Fruit fly (Drosophila melanogaster) whole organism, embryonic: Measurements from ENCODE around the gene CG43322.

ENCODE experiments used
- Atf3 ChIP-seq: fragments of 200-800 bp; sonication (Bioruptor generic); optimal IDR thresholded peaks from 3 replicates; lab custom pipeline; 2016; ENCODE audit warnings: missing biosample characterization, missing genetic modification characterization
- CG10147 ChIP-seq: fragments of 200-800 bp; sonication (Bioruptor generic); optimal IDR thresholded peaks from 2 replicates; lab custom pipeline; 2019; ENCODE audit warnings: missing biosample characterization, mild to moderate bottlenecking, missing genetic modification characterization, moderate library complexity
- CG10431 ChIP-seq: fragments of 200-800 bp; sonication (Bioruptor generic); optimal IDR thresholded peaks from 3 replicates; lab custom pipeline; 2018; ENCODE audit warnings: missing biosample characterization, mild to moderate bottlenecking, missing genetic modification characterization
- CG10654 ChIP-seq: fragments of 200-800 bp; sonication (Bioruptor generic); optimal IDR thresholded peaks from 2 replicates; lab custom pipeline; 2016; ENCODE audit warnings: missing biosample characterization, missing genetic modification characterization
- CG11085 ChIP-seq: fragments of 200-800 bp; sonication (Bioruptor generic); IDR thresholded peaks from 2 replicates; pipeline ENCODE4 v1.3.6; 2022; ENCODE audit warnings: missing biosample characterization, missing genetic modification characterization
- CG11247 ChIP-seq: fragments of 200-800 bp; sonication (Bioruptor generic); IDR thresholded peaks from 2 replicates; pipeline ENCODE4 v1.3.6; 2022; ENCODE audit warnings: missing biosample characterization, missing genetic modification characterization
- CG11398 ChIP-seq: fragments of 200-800 bp; sonication (Bioruptor generic); optimal IDR thresholded peaks from 2 replicates; lab custom pipeline; 2016; ENCODE audit warnings: missing biosample characterization, missing genetic modification characterization
- CG11456 ChIP-seq: fragments of 200-800 bp; sonication (Bioruptor generic); IDR thresholded peaks from 3 replicates; pipeline ENCODE4 v1.3.6; 2022; ENCODE audit warnings: missing biosample characterization, missing genetic modification characterization
- CG11560 ChIP-seq: fragments of 200-800 bp; sonication (Bioruptor generic); IDR thresholded peaks from 3 replicates; pipeline ENCODE4 v1.3.6; 2022; ENCODE audit warnings: missing biosample characterization, missing genetic modification characterization
- CG11695 ChIP-seq: fragments of 200-800 bp; sonication (Bioruptor generic); IDR thresholded peaks from 3 replicates; pipeline ENCODE4 v1.3.6; 2022; ENCODE audit warnings: missing biosample characterization, missing genetic modification characterization
- CG13296 ChIP-seq: fragments of 200-800 bp; sonication (Bioruptor generic); optimal IDR thresholded peaks from 3 replicates; lab custom pipeline; 2018; ENCODE audit warnings: missing biosample characterization, mild to moderate bottlenecking, missing genetic modification characterization
- CG15479 ChIP-seq: fragments of 200-800 bp; sonication (Bioruptor generic); optimal IDR thresholded peaks from 3 replicates; lab custom pipeline; 2019; ENCODE audit warnings: missing biosample characterization, mild to moderate bottlenecking, missing genetic modification characterization, moderate library complexity
- CG2116 ChIP-seq: fragments of 200-800 bp; sonication (Bioruptor generic); optimal IDR thresholded peaks from 3 replicates; lab custom pipeline; 2018; ENCODE audit warnings: missing biosample characterization, mild to moderate bottlenecking, missing genetic modification characterization
- CG2129 ChIP-seq: fragments of 200-800 bp; sonication (Bioruptor generic); IDR thresholded peaks from 2 replicates; pipeline ENCODE4 v1.3.6; 2022; ENCODE audit warnings: missing biosample characterization, missing genetic modification characterization; ENCODE audit not compliant: partially characterized antibody
- CG2712 ChIP-seq: fragments of 200-800 bp; optimal IDR thresholded peaks from 3 replicates; lab custom pipeline; 2019; ENCODE audit warnings: missing biosample characterization, mild to moderate bottlenecking, missing genetic modification characterization, moderate library complexity
- CG30403 ChIP-seq: fragments of 200-800 bp; sonication (Bioruptor generic); optimal IDR thresholded peaks from 3 replicates; lab custom pipeline; 2016; ENCODE audit warnings: missing biosample characterization, missing genetic modification characterization
- CG30431 ChIP-seq: fragments of 200-800 bp; sonication (Bioruptor generic); optimal IDR thresholded peaks from 2 replicates; lab custom pipeline; 2017; ENCODE audit warnings: missing biosample characterization, missing genetic modification characterization
- CG3065 ChIP-seq: fragments of 200-800 bp; sonication (Bioruptor generic); optimal IDR thresholded peaks from 2 replicates; lab custom pipeline; 2016; ENCODE audit warnings: missing biosample characterization, missing genetic modification characterization
- CG34224 ChIP-seq: fragments of 200-800 bp; sonication (Bioruptor generic); IDR thresholded peaks from 3 replicates; pipeline ENCODE4 v1.3.6; 2022; ENCODE audit warnings: missing biosample characterization, missing genetic modification characterization; ENCODE audit not compliant: partially characterized antibody
- CG34422 ChIP-seq: fragments of 200-800 bp; sonication (Bioruptor generic); IDR thresholded peaks from 3 replicates; pipeline ENCODE4 v1.3.6; 2022; ENCODE audit warnings: missing biosample characterization, missing genetic modification characterization
- CG7839 ChIP-seq: fragments of 200-800 bp; sonication (Bioruptor generic); optimal IDR thresholded peaks from 3 replicates; lab custom pipeline; 2018; ENCODE audit warnings: missing biosample characterization, mild to moderate bottlenecking, missing genetic modification characterization, moderate library complexity
- CG8281 ChIP-seq: fragments of 200-800 bp; sonication (Bioruptor generic); optimal IDR thresholded peaks from 2 replicates; lab custom pipeline; 2018; ENCODE audit warnings: missing biosample characterization, mild to moderate bottlenecking, missing genetic modification characterization, moderate library complexity
- CG9437 ChIP-seq: fragments of 200-800 bp; sonication (Bioruptor generic); optimal IDR thresholded peaks from 2 replicates; lab custom pipeline; 2018; ENCODE audit warnings: missing biosample characterization, mild to moderate bottlenecking, missing genetic modification characterization
- Dek ChIP-seq: fragments of 200-800 bp; sonication (Bioruptor generic); optimal IDR thresholded peaks from 3 replicates; lab custom pipeline; 2019; ENCODE audit warnings: missing biosample characterization, mild to moderate bottlenecking, missing genetic modification characterization, moderate library complexity
- Dll ChIP-seq: fragments of 200-800 bp; sonication (Bioruptor generic); IDR thresholded peaks from 4 replicates; pipeline ENCODE4 v1.3.6; 2022; ENCODE audit warnings: missing biosample characterization, missing genetic modification characterization; ENCODE audit not compliant: partially characterized antibody
- Fer3 ChIP-seq: fragments of 200-800 bp; sonication (Bioruptor generic); optimal IDR thresholded peaks from 2 replicates; lab custom pipeline; 2018; ENCODE audit warnings: missing biosample characterization, mild to moderate bottlenecking, missing genetic modification characterization, moderate library complexity
- HLHmδ ChIP-seq: fragments of 200-800 bp; sonication (Bioruptor generic); optimal IDR thresholded peaks from 2 replicates; lab custom pipeline; 2018; ENCODE audit warnings: missing biosample characterization, mild to moderate bottlenecking, missing genetic modification characterization, moderate library complexity
- Hand ChIP-seq: fragments of 200-800 bp; sonication (Bioruptor generic); optimal IDR thresholded peaks from 2 replicates; lab custom pipeline; 2017; ENCODE audit warnings: mild to moderate bottlenecking, missing biosample characterization, missing genetic modification reagents, missing genetic modification characterization
- Hr39 ChIP-seq: fragments of >200 bp; optimal IDR thresholded peaks from 2 replicates; lab custom pipeline; 2017
- MTF-1 ChIP-seq: fragments of 200-800 bp; sonication (Bioruptor generic); optimal IDR thresholded peaks from 2 replicates; lab custom pipeline; 2018; ENCODE audit warnings: missing biosample characterization, mild to moderate bottlenecking, missing genetic modification characterization, borderline replicate concordance
- Mes4 ChIP-seq: fragments of 200-800 bp; sonication (Bioruptor generic); optimal IDR thresholded peaks from 2 replicates; lab custom pipeline; 2016; ENCODE audit warnings: missing biosample characterization, missing genetic modification characterization
- Oaz ChIP-seq: fragments of 200-800 bp; sonication (Bioruptor generic); IDR thresholded peaks from 2 replicates; pipeline ENCODE4 v1.3.6; 2022; ENCODE audit warnings: missing biosample characterization, missing genetic modification characterization
- PHDP ChIP-seq: fragments of 200-800 bp; sonication (Bioruptor generic); optimal IDR thresholded peaks from 3 replicates; lab custom pipeline; 2018; ENCODE audit warnings: missing biosample characterization, mild to moderate bottlenecking, missing genetic modification characterization, moderate library complexity
- Pdp1 ChIP-seq, 2 experiments: fragments of 200-800 bp; sonication (Bioruptor generic); optimal IDR thresholded peaks; 3 replicates each; lab custom pipeline; 2016; ENCODE audit warnings: missing biosample characterization in 2 of 2, missing genetic modification characterization in 2 of 2, mild to moderate bottlenecking in 1 of 2, moderate library complexity in 1 of 2
- Sox102F ChIP-seq: fragments of 200-800 bp; sonication (Bioruptor generic); optimal IDR thresholded peaks from 2 replicates; lab custom pipeline; 2018; ENCODE audit warnings: missing biosample characterization, mild to moderate bottlenecking, missing genetic modification characterization, moderate library complexity
- Sry-δ ChIP-seq: fragments of 200-800 bp; sonication (Bioruptor generic); optimal IDR thresholded peaks from 2 replicates; lab custom pipeline; 2016; ENCODE audit warnings: missing biosample characterization, missing genetic modification characterization
- Taf1 ChIP-seq: fragments of 200-800 bp; sonication (Bioruptor generic); IDR thresholded peaks from 2 replicates; pipeline ENCODE4 v1.3.6; 2022; ENCODE audit warnings: missing biosample characterization, missing genetic modification characterization
- bowl ChIP-seq: fragments of 200-800 bp; sonication (Bioruptor generic); IDR thresholded peaks from 2 replicates; pipeline ENCODE4 v1.3.6; 2022; ENCODE audit warnings: missing biosample characterization, missing genetic modification characterization
- chif ChIP-seq, 2 experiments: fragments of 200-800 bp; sonication (Bioruptor generic); optimal IDR thresholded peaks; 3 replicates each; lab custom pipeline; 2016; ENCODE audit warnings: missing biosample characterization in 2 of 2, missing genetic modification characterization in 2 of 2
- dati ChIP-seq: fragments of 200-800 bp; sonication (Bioruptor generic); IDR thresholded peaks from 2 replicates; pipeline ENCODE4 v1.3.6; 2022; ENCODE audit warnings: missing biosample characterization, missing genetic modification characterization
- dysf ChIP-seq: fragments of 200-800 bp; sonication (Bioruptor generic); IDR thresholded peaks from 3 replicates; pipeline ENCODE4 v1.3.6; 2022; ENCODE audit warnings: missing biosample characterization, missing genetic modification characterization
- grn ChIP-seq: fragments of 200-800 bp; sonication (Bioruptor generic); optimal IDR thresholded peaks from 3 replicates; lab custom pipeline; 2017; ENCODE audit warnings: missing biosample characterization, missing genetic modification characterization
- gsb-n ChIP-seq: fragments of 200-800 bp; sonication (Bioruptor generic); optimal IDR thresholded peaks from 3 replicates; lab custom pipeline; 2018; ENCODE audit warnings: missing biosample characterization, mild to moderate bottlenecking, missing genetic modification characterization
- jumu ChIP-seq: fragments of 200-800 bp; sonication (Bioruptor generic); optimal IDR thresholded peaks from 3 replicates; lab custom pipeline; 2016; ENCODE audit warnings: missing biosample characterization, missing genetic modification characterization
- kni ChIP-seq: fragments of 200-800 bp; sonication (Bioruptor generic); optimal IDR thresholded peaks from 3 replicates; lab custom pipeline; 2017; ENCODE audit warnings: mild to moderate bottlenecking, missing biosample characterization, missing genetic modification reagents, missing genetic modification characterization
- nerfin-2 ChIP-seq: fragments of 200-800 bp; sonication (Bioruptor generic); IDR thresholded peaks from 2 replicates; pipeline ENCODE4 v1.3.6; 2022; ENCODE audit warnings: missing biosample characterization, missing genetic modification characterization; ENCODE audit not compliant: partially characterized antibody
- pnt ChIP-seq: fragments of 200-800 bp; sonication (Bioruptor generic); optimal IDR thresholded peaks from 3 replicates; lab custom pipeline; 2016; ENCODE audit warnings: missing biosample characterization, missing genetic modification characterization
- scrt ChIP-seq: fragments of 200-800 bp; sonication (Bioruptor generic); optimal IDR thresholded peaks from 2 replicates; lab custom pipeline; 2018; ENCODE audit warnings: missing biosample characterization, mild to moderate bottlenecking, missing genetic modification characterization, moderate library complexity
- seq ChIP-seq: fragments of 200-800 bp; sonication (Bioruptor generic); IDR thresholded peaks from 2 replicates; pipeline ENCODE4 v1.3.6; 2022; ENCODE audit warnings: missing biosample characterization, missing genetic modification characterization
- zfh2 ChIP-seq: fragments of 200-800 bp; sonication (Bioruptor generic); optimal IDR thresholded peaks from 2 replicates; lab custom pipeline; 2016; ENCODE audit warnings: missing biosample characterization, missing genetic modification characterization

CG43322 gene

DNA sequence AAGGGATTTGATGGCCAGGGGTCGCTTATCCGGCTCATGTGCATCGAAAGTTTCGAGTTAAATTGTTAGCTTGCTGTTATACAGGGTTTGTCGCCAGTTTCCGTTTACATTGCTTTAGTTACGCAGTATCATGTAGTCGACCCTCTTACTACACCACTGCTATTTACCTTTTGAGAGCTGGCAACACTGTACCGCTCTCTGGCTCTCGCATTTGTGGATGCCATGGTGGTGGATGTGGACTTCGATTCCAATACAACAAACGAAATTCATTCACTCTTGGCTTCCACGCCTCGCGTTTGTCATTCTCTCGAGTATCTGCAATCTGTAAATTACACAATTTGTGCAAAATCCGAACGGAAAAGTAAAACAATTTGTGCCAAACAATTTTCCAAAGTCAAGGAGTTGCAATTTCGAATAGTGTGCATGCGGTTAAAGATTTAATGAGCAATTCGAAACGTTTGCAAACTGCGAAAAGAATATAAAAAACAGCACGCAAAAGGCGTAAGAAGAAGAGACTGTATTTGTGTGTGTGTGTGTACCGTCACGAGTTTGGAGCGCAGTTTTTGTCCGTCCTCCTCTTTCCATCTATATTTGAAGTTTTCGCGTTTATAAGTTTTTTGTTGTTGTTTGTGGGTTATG is 35.9 kb downstream of the CG43322 start (continued):
- no peak for TF ChIP-seq CG11247 (GFP tag; lab: Robert Waterston, UW)
- TF ChIP-seq dati (GFP tag; lab: Robert Waterston, UW), result no peak
- no peak; the same call in 2 of the 3 replicates for TF ChIP-seq dysf (GFP tag; lab: Robert Waterston, UW)
- TF ChIP-seq MTF-1 (GFP tag; lab: Kevin White, UChicago), result peak; percentile 46
- TF ChIP-seq CG10654 (GFP tag; lab: Kevin White, UChicago), result no peak
- TF ChIP-seq Oaz (GFP tag; lab: Robert Waterston, UW), result no peak
- peak; percentile 17 to 95 for TF ChIP-seq Pdp1 (GFP tag; optimal IDR thresholded peaks at IDR 0.05; lab: Kevin White, UChicago)
- TF ChIP-seq bowl (GFP tag; lab: Robert Waterston, UW), result no peak
- peak; percentile 27 for TF ChIP-seq CG2712 (tag; lab: Kevin White, UChicago)
- peak; percentile 28 for TF ChIP-seq CG11398
- TF ChIP-seq CG3065 (GFP tag; lab: Kevin White, UChicago), result no peak
- TF ChIP-seq zfh2 (GFP tag; lab: Kevin White, UChicago), result no peak
- peak; percentile 11 for TF ChIP-seq kni (GFP tag; lab: Kevin White, UChicago)
- no peak for TF ChIP-seq Atf3
- TF ChIP-seq CG11456 (GFP tag; lab: Robert Waterston, UW), result 0 out of 3 replicates have a peak, but pooled peaks have one; percentile 53
- no peak for TF ChIP-seq CG8281 (tag; lab: Kevin White, UChicago)
- TF ChIP-seq pnt (GFP tag; lab: Kevin White, UChicago), result no peak
- TF ChIP-seq CG13296 (GFP tag; lab: Kevin White, UChicago), result peak; percentile 60
- peak; percentile 78 for TF ChIP-seq seq (GFP tag; lab: Robert Waterston, UW)
- TF ChIP-seq nerfin-2 (GFP tag; lab: Robert Waterston, UW), result peak; percentile 100
- TF ChIP-seq CG2116 (GFP tag; lab: Kevin White, UChicago), result no peak
- peak; percentile 35 for TF ChIP-seq Mes4
- no peak for TF ChIP-seq CG9437 (GFP tag; lab: Kevin White, UChicago)
- TF ChIP-seq grn (GFP tag; lab: Kevin White, UChicago), result peak; percentile 50
- no peak for TF ChIP-seq Hr39 (lab: Kevin White, UChicago)
- no peak for TF ChIP-seq Sox102F
- TF ChIP-seq gsb-n, result no peak
- TF ChIP-seq Taf1 (GFP tag; lab: Robert Waterston, UW), result no peak
- peak; percentile 95 for TF ChIP-seq CG34224
- TF ChIP-seq CG30431 (GFP tag; lab: Kevin White, UChicago), result no peak
- no peak for TF ChIP-seq Dek (tag; lab: Kevin White, UChicago)
- TF ChIP-seq CG11560 (tag; lab: Robert Waterston, UW), result no peak
- TF ChIP-seq jumu, result no peak
- no peak for TF ChIP-seq PHDP (tag; lab: Kevin White, UChicago)
- TF ChIP-seq CG10431 (GFP tag; lab: Kevin White, UChicago), result peak; percentile 72
- no peak for TF ChIP-seq CG2129
- TF ChIP-seq chif (GFP tag; optimal IDR thresholded peaks at IDR 0.05; lab: Kevin White, UChicago), result no peak
- peak; percentile 42 for TF ChIP-seq CG10147
- TF ChIP-seq CG11085 (GFP tag; lab: Robert Waterston, UW), result no peak
- TF ChIP-seq HLHmδ (GFP tag; lab: Kevin White, UChicago), result peak; percentile 92
- TF ChIP-seq Hand, result peak; percentile 4
- TF ChIP-seq CG11695 (GFP tag; lab: Robert Waterston, UW), result peak; percentile 65; the same call in 2 of the 3 replicates
- no peak for TF ChIP-seq CG30403 (GFP tag; lab: Kevin White, UChicago)
- TF ChIP-seq CG34422 (GFP tag; lab: Robert Waterston, UW), result 0 out of 3 replicates have a peak, but pooled peaks have one; percentile 25
- TF ChIP-seq Sry-δ (GFP tag; lab: Kevin White, UChicago), result peak; percentile 17
- TF ChIP-seq Fer3 (tag; lab: Kevin White, UChicago), result no peak
- TF ChIP-seq CG15479, result no peak
- TF ChIP-seq Dll (GFP tag; lab: Robert Waterston, UW), result peak; percentile 82
- TF ChIP-seq scrt (GFP tag; lab: Kevin White, UChicago), result peak; percentile 49
- TF ChIP-seq CG7839 (tag; lab: Kevin White, UChicago), result peak; percentile 23
